Fruit fly (Drosophila melanogaster) whole organism, adult: Measurements from ENCODE around the gene CG10226.

Source experiments
- CG11617 ChIP-seq: fragments of 200-800 bp; sonication (Bioruptor generic); optimal IDR thresholded peaks from 2 replicates; lab custom pipeline; 2017; ENCODE audit warnings: mild to moderate bottlenecking, missing biosample characterization, missing genetic modification reagents, missing genetic modification characterization
- CG5204 ChIP-seq: fragments of 200-800 bp; sonication (Bioruptor generic); optimal IDR thresholded peaks from 2 replicates; lab custom pipeline; 2016; ENCODE audit warnings: missing biosample characterization, missing genetic modification characterization
- CG7101 ChIP-seq: fragments of 200-800 bp; sonication (Bioruptor generic); optimal IDR thresholded peaks from 2 replicates; lab custom pipeline; 2018; ENCODE audit warnings: missing biosample characterization, mild to moderate bottlenecking, missing genetic modification characterization, moderate library complexity
- cic ChIP-seq: fragments of 200-800 bp; sonication (Bioruptor generic); optimal IDR thresholded peaks from 2 replicates; lab custom pipeline; 2017; ENCODE audit warnings: missing biosample characterization, mild to moderate bottlenecking, missing genetic modification characterization, moderate library complexity

- TF ChIP-seq CG11617, result peak; percentile 85
- TF ChIP-seq CG5204, result peak; percentile 78
- TF ChIP-seq cic (GFP tag; lab: Kevin White, UChicago), result no peak
- TF ChIP-seq CG7101 (tag; lab: Kevin White, UChicago), result peak; percentile 86
These were observed 46.9 kb downstream of the CG10226 start, which contains the start of the genes Sf3b6 and Tnpo for dm6 chr3L:6192822-6193555.
